Fruit fly (Drosophila melanogaster): ENCODE data around the gene CG43092.

dm6 chr3R:22732995-22733394, 36.5 kb downstream of the CG43092 start:
- no peak for TF ChIP-seq CG8478 (optimal IDR thresholded peaks at IDR 0.05)
- no peak for TF ChIP-seq CTCF (optimal IDR thresholded peaks at IDR 0.05)
